Worm (Caenorhabditis elegans) whole organism, early embryonic: ENCODE measurements around the gene glb-21.

Experiments
- B0310.2 ChIP-seq: sonication (generic microtip); optimal IDR thresholded peaks from 2 replicates; lab custom pipeline; 2016; ENCODE audit warnings: mild to moderate bottlenecking, missing genetic modification characterization, missing compliant biosample characterization
- F13C5.2 ChIP-seq: sonication (generic microtip); optimal IDR thresholded peaks from 2 replicates; lab custom pipeline; 2017; ENCODE audit warnings: mild to moderate bottlenecking, missing genetic modification characterization, inconsistent platforms, missing compliant biosample characterization
- aly-1 ChIP-seq: sonication (generic microtip); optimal IDR thresholded peaks from 2 replicates; lab custom pipeline; 2016; ENCODE audit warnings: missing genetic modification characterization, missing compliant biosample characterization
- ama-1 ChIP-seq: fragments of 150-350 bp; optimal IDR thresholded peaks from 2 replicates; lab custom pipeline; 2014
- ceh-13 ChIP-seq: fragments of 200-800 bp; sonication (Bioruptor generic); optimal IDR thresholded peaks from 2 replicates; lab custom pipeline; 2018; ENCODE audit warnings: mild to moderate bottlenecking, missing genetic modification characterization, missing compliant biosample characterization
- ceh-36 ChIP-seq: sonication (generic microtip); optimal IDR thresholded peaks from 2 replicates; lab custom pipeline; 2016; ENCODE audit warnings: missing genetic modification characterization, inconsistent platforms, missing compliant biosample characterization
- ets-7 ChIP-seq: sonication (generic microtip); optimal IDR thresholded peaks from 2 replicates; lab custom pipeline; 2016; ENCODE audit warnings: missing genotype, missing genetic modification characterization, missing compliant biosample characterization
- flt-1 ChIP-seq: fragments of 200-800 bp; sonication (Bioruptor generic); IDR thresholded peaks from 2 replicates; pipeline ENCODE4 v1.3.6; 2022; ENCODE audit warnings: missing genetic modification characterization, missing compliant biosample characterization
- hmbx-1 ChIP-seq: sonication (generic microtip); optimal IDR thresholded peaks from 2 replicates; lab custom pipeline; 2016; ENCODE audit warnings: mild to moderate bottlenecking, missing genetic modification characterization, missing compliant biosample characterization
- hmg-4 ChIP-seq: fragments of 200-800 bp; sonication (Bioruptor generic); optimal IDR thresholded peaks from 2 replicates; lab custom pipeline; 2018; ENCODE audit warnings: mild to moderate bottlenecking, missing genetic modification characterization, missing compliant biosample characterization
- hnd-1 ChIP-seq: sonication (generic microtip); optimal IDR thresholded peaks from 2 replicates; lab custom pipeline; 2016; ENCODE audit warnings: missing genetic modification characterization, missing compliant biosample characterization
- pes-1 ChIP-seq: fragments of 200-800 bp; sonication (Bioruptor generic); IDR thresholded peaks from 2 replicates; pipeline ENCODE4 v1.3.6; 2022; ENCODE audit warnings: missing genetic modification reagents, missing genetic modification characterization, missing compliant biosample characterization
- scrt-1 ChIP-seq: fragments of 200-800 bp; sonication (Bioruptor generic); IDR thresholded peaks from 2 replicates; pipeline ENCODE4 v1.3.6; 2022; ENCODE audit warnings: missing genetic modification characterization, missing compliant biosample characterization
- sea-1 ChIP-seq: fragments of 200-800 bp; sonication (Bioruptor generic); conservative IDR thresholded peaks from 2 replicates; pipeline ENCODE4 v1.3.6; 2022; ENCODE audit warnings: missing genetic modification characterization, missing compliant biosample characterization
- tbx-11 ChIP-seq: fragments of 200-800 bp; sonication (Bioruptor generic); IDR thresholded peaks from 2 replicates; pipeline ENCODE4 v1.3.6; 2022; ENCODE audit warnings: missing genetic modification characterization, missing compliant biosample characterization
- tbx-37 ChIP-seq: fragments of 200-800 bp; sonication (Bioruptor generic); conservative IDR thresholded peaks from 2 replicates; pipeline ENCODE4 v1.3.6; 2022; ENCODE audit warnings: missing genetic modification reagents, missing genetic modification characterization, missing compliant biosample characterization
- tra-4 ChIP-seq: sonication (generic microtip); optimal IDR thresholded peaks from 2 replicates; lab custom pipeline; 2017; ENCODE audit warnings: missing genetic modification characterization, missing compliant biosample characterization

glb-21 gene

DNA sequence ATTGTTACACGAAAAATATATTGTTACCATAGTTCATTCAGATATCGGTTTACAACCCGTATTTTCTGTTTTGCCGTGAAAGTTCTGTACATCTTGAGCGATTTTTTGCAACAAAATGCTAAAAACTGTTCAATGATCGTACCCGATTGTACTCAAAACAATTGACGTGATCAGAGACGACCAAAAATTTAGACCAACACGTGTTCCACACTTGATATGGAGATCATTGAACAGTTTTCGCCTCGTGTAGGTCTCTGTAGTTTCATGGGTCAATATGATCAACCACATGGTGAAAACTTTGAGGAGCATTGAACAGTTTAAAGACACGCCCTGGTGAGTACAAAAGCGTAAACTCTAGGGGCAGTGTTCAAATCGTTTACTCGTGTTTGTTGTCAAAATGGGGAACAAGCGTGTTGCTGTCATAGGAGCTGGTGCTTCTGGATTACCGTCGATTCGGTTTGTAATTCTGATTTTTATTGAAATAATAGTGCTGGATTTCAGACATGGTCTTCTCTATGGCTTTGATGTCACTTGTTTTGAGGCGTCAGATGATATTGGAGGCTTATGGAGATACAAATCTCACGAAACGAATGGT lies 29.3 kb downstream of the glb-21 start, which contains the start of gene fmo-2:
fmo-2 (plus strand) TSS at position 370 of the 595 bp plus-strand sequence.
- TF ChIP-seq tbx-11 (GFP tag; lab: Robert Waterston, UW) (no peak), B0310.2 (no peak), ets-7 (tag; lab: Kevin White, UChicago) (no peak), tra-4 (tag; lab: Kevin White, UChicago) (no peak), F13C5.2 (tag; lab: Kevin White, UChicago) (no peak), hmg-4 (GFP tag; lab: Kevin White, UChicago) (no peak), ceh-13 (GFP tag; lab: Kevin White, UChicago) (no peak), aly-1 (no peak), hmbx-1 (tag; lab: Kevin White, UChicago) (no peak), pes-1 (GFP tag; lab: Robert Waterston, UW) (no peak)

DNA sequence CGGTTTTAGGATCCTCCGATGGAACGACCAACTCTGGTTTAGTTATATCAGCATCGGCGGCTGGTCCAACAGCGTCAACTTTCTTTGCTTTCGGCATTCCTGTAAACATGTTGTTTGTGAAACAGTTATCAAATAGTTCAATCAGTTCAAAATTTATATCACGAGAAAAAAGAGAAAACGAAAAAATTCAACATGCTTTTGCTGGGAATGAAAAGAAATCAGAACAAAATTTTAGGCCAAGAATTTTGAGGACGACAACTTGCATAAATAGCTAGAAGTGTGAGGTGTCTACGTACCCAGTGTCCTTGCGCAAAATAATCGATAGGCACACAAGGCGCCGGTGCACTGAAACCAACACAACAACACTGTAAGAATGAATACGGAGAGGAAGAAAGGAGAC lies 31.2 kb downstream of the glb-21 start, which contains the start of gene K08C7.4:
K08C7.4 (minus strand) TSS at position 101 of the 400 bp plus-strand sequence.
- TF ChIP-seq aly-1: no peak
- TF ChIP-seq hmbx-1 (tag; lab: Kevin White, UChicago): no peak
- no peak for TF ChIP-seq sea-1 (GFP tag; lab: Robert Waterston, UW)
- no peak for TF ChIP-seq ets-7 (tag; lab: Kevin White, UChicago)
- no peak for TF ChIP-seq ceh-36 (tag; lab: Kevin White, UChicago)
- TF ChIP-seq tra-4 (tag; lab: Kevin White, UChicago): no peak
- TF ChIP-seq flt-1 (GFP tag; lab: Robert Waterston, UW): no peak
- TF ChIP-seq F13C5.2 (tag; lab: Kevin White, UChicago): no peak
- TF ChIP-seq tbx-37 (GFP tag; lab: Robert Waterston, UW): no peak
- TF ChIP-seq pes-1 (GFP tag; lab: Robert Waterston, UW): no peak
- no peak for TF ChIP-seq hnd-1 (tag; lab: Kevin White, UChicago)
- TF ChIP-seq scrt-1 (GFP tag; lab: Robert Waterston, UW): no peak
- no peak for TF ChIP-seq ama-1 (lab: Kevin White, UChicago)
- no peak for TF ChIP-seq B0310.2
- no peak for TF ChIP-seq hmg-4 (GFP tag; lab: Kevin White, UChicago)
- TF ChIP-seq tbx-11 (GFP tag; lab: Robert Waterston, UW): no peak

DNA sequence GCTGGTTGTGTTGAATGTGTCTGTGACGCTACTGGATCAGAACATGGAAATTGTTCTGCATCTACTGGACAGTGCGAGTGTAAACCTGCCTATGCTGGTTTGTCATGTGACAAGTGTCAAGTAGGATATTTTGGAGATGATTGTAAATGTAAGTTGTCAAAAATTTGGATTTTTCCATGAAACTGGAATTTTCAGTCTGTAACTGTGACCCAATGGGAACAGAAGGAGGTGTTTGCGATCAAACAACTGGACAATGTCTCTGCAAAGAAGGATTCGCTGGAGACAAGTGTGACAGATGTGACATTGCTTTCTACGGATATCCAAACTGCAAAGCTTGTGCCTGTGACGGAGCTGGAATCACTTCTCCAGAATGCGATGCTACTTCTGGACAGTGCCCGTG lies 43.0 kb downstream of the glb-21 start:
- no peak for TF ChIP-seq ceh-13 (GFP tag; lab: Kevin White, UChicago)

DNA sequence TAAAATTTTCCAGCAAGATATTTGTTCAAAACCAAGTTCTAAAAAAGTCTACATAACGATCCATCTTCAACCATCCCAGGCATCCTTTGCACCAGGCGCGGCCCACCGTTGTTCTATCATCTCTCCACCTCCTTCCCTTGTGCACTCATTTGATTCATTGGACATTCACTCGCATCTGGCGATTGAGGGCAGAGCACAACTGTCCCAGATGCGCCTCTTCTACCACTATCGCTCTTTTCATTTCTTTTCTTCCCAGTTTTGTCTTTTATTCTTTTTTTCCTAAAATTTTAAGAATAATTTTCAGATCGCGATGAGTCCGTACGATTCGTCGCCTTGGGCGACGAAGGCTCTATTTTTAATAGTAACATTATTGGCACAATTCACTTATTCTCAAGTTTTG lies 45.1 kb downstream of the glb-21 start, which contains the start of gene epi-1:
epi-1 (plus strand) TSS at position 301 of the 400 bp plus-strand sequence.
- TF ChIP-seq hmg-4 (GFP tag; lab: Kevin White, UChicago) (no peak), F13C5.2 (tag; lab: Kevin White, UChicago) (no peak), B0310.2 (no peak), tra-4 (tag; lab: Kevin White, UChicago) (no peak), tbx-11 (GFP tag; lab: Robert Waterston, UW) (no peak), hnd-1 (tag; lab: Kevin White, UChicago) (no peak), sea-1 (GFP tag; lab: Robert Waterston, UW) (no peak), hmbx-1 (tag; lab: Kevin White, UChicago) (no peak), aly-1 (no peak), scrt-1 (GFP tag; lab: Robert Waterston, UW) (no peak)

DNA sequence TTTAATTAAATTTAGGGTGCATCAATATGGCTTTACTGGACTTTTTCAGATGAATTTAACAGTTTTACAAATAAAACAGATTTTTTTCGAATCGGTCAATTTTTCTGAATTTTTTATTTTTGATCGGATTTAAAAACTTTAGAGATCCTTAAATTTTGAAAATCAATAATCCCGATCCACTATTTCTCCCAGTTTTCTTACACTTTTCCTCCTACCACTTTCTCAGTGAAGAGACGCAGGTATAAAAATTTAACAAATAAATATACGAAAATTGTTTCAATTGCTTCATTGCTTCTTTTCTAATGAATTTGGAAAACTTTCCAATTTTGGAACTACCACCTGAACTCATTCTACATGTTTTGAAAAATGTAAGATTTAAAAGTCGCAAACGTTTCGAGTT lies 47.5 kb downstream of the glb-21 start, which contains the start of gene K08C7.7:
K08C7.7 (plus strand) TSS at position 301 of the 400 bp plus-strand sequence.
- no peak for TF ChIP-seq hnd-1 (tag; lab: Kevin White, UChicago)
- no peak for TF ChIP-seq ama-1 (lab: Kevin White, UChicago)
- TF ChIP-seq tra-4 (tag; lab: Kevin White, UChicago): no peak
- TF ChIP-seq tbx-11 (GFP tag; lab: Robert Waterston, UW): no peak
- no peak for TF ChIP-seq tbx-37 (GFP tag; lab: Robert Waterston, UW)
- no peak for TF ChIP-seq B0310.2
- no peak for TF ChIP-seq ceh-13 (GFP tag; lab: Kevin White, UChicago)
- no peak for TF ChIP-seq ceh-36 (tag; lab: Kevin White, UChicago)
- no peak for TF ChIP-seq F13C5.2 (tag; lab: Kevin White, UChicago)

DNA sequence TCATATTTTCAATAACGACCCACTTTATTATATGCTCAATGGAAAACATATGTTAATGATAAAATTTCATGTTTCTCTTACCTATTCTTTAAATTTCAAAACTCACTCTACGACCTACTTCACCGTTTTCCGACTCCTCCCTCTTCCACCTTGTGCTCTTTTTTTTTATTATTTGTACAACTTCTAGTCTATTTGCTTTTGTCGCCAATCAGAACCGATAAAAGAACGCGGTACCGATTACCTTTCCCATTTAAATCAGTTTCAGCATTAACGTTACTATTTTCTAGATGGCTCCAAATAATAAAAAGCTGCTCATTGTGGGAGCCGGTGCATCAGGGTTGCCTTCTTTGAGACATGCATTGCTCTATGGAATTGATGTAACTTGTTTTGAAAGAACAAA lies 49.8 kb downstream of the glb-21 start, which contains the start of gene fmo-1:
fmo-1 (plus strand) TSS at position 98 of the 400 bp plus-strand sequence.
- TF ChIP-seq ceh-36 (tag; lab: Kevin White, UChicago) (no peak), flt-1 (GFP tag; lab: Robert Waterston, UW) (no peak), ceh-13 (GFP tag; lab: Kevin White, UChicago) (no peak), hmg-4 (GFP tag; lab: Kevin White, UChicago) (no peak), B0310.2 (no peak), hnd-1 (tag; lab: Kevin White, UChicago) (no peak), tra-4 (tag; lab: Kevin White, UChicago) (no peak), ets-7 (tag; lab: Kevin White, UChicago) (no peak), tbx-37 (GFP tag; lab: Robert Waterston, UW) (no peak), F13C5.2 (tag; lab: Kevin White, UChicago) (no peak), ama-1 (lab: Kevin White, UChicago) (no peak)

DNA sequence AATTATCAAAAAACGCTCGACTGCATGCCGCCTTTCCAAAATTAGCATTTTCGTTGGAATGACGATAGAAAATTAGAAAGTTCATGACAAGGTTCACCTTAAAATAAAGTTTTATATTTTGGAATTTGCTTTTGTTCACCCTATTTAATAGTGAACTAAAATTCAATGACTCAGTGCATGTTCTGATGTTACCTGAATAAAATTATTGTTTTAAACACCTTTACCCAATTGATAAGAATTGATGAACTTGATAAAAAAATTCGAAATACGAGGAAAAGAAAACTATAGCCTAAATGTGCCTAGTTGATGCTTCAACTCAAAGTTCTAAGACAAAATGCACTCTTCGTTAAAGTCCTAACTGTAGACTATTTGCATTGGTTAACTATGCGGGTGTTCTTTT lies 50.5 kb downstream of the glb-21 start:
- no peak for TF ChIP-seq aly-1
- no peak for TF ChIP-seq B0310.2
- TF ChIP-seq sea-1 (GFP tag; lab: Robert Waterston, UW): no peak
- TF ChIP-seq ama-1 (lab: Kevin White, UChicago): no peak
- TF ChIP-seq flt-1 (GFP tag; lab: Robert Waterston, UW): no peak
- no peak for TF ChIP-seq F13C5.2 (tag; lab: Kevin White, UChicago)
- TF ChIP-seq tbx-37 (GFP tag; lab: Robert Waterston, UW): no peak
- no peak for TF ChIP-seq hmbx-1 (tag; lab: Kevin White, UChicago)
- no peak for TF ChIP-seq ceh-36 (tag; lab: Kevin White, UChicago)
- TF ChIP-seq pes-1 (GFP tag; lab: Robert Waterston, UW): no peak
- no peak for TF ChIP-seq hmg-4 (GFP tag; lab: Kevin White, UChicago)
- no peak for TF ChIP-seq ceh-13 (GFP tag; lab: Kevin White, UChicago)
- no peak for TF ChIP-seq ets-7 (tag; lab: Kevin White, UChicago)
